Worm (Caenorhabditis elegans) whole organism, early embryonic: ENCODE measurements around the gene F46H5.5.

Experiments used
- B0310.2 ChIP-seq: sonication (generic microtip); optimal IDR thresholded peaks from 2 replicates; lab custom pipeline; 2016; ENCODE audit warnings: mild to moderate bottlenecking, missing genetic modification characterization, missing compliant biosample characterization
- aly-1 ChIP-seq: sonication (generic microtip); optimal IDR thresholded peaks from 2 replicates; lab custom pipeline; 2016; ENCODE audit warnings: missing genetic modification characterization, missing compliant biosample characterization
- ama-1 ChIP-seq: fragments of 150-350 bp; optimal IDR thresholded peaks from 2 replicates; lab custom pipeline; 2014
- ceh-36 ChIP-seq: sonication (generic microtip); optimal IDR thresholded peaks from 2 replicates; lab custom pipeline; 2016; ENCODE audit warnings: missing genetic modification characterization, inconsistent platforms, missing compliant biosample characterization
- flt-1 ChIP-seq: fragments of 200-800 bp; sonication (Bioruptor generic); IDR thresholded peaks from 2 replicates; pipeline ENCODE4 v1.3.6; 2022; ENCODE audit warnings: missing genetic modification characterization, missing compliant biosample characterization
- hmbx-1 ChIP-seq: sonication (generic microtip); optimal IDR thresholded peaks from 2 replicates; lab custom pipeline; 2016; ENCODE audit warnings: mild to moderate bottlenecking, missing genetic modification characterization, missing compliant biosample characterization
- hmg-4 ChIP-seq: fragments of 200-800 bp; sonication (Bioruptor generic); optimal IDR thresholded peaks from 2 replicates; lab custom pipeline; 2018; ENCODE audit warnings: mild to moderate bottlenecking, missing genetic modification characterization, missing compliant biosample characterization
- hnd-1 ChIP-seq: sonication (generic microtip); optimal IDR thresholded peaks from 2 replicates; lab custom pipeline; 2016; ENCODE audit warnings: missing genetic modification characterization, missing compliant biosample characterization
- pes-1 ChIP-seq: fragments of 200-800 bp; sonication (Bioruptor generic); IDR thresholded peaks from 2 replicates; pipeline ENCODE4 v1.3.6; 2022; ENCODE audit warnings: missing genetic modification reagents, missing genetic modification characterization, missing compliant biosample characterization
- sea-1 ChIP-seq: fragments of 200-800 bp; sonication (Bioruptor generic); conservative IDR thresholded peaks from 2 replicates; pipeline ENCODE4 v1.3.6; 2022; ENCODE audit warnings: missing genetic modification characterization, missing compliant biosample characterization
- tbx-11 ChIP-seq: fragments of 200-800 bp; sonication (Bioruptor generic); IDR thresholded peaks from 2 replicates; pipeline ENCODE4 v1.3.6; 2022; ENCODE audit warnings: missing genetic modification characterization, missing compliant biosample characterization
- tra-4 ChIP-seq: sonication (generic microtip); optimal IDR thresholded peaks from 2 replicates; lab custom pipeline; 2017; ENCODE audit warnings: missing genetic modification characterization, missing compliant biosample characterization

DNA sequence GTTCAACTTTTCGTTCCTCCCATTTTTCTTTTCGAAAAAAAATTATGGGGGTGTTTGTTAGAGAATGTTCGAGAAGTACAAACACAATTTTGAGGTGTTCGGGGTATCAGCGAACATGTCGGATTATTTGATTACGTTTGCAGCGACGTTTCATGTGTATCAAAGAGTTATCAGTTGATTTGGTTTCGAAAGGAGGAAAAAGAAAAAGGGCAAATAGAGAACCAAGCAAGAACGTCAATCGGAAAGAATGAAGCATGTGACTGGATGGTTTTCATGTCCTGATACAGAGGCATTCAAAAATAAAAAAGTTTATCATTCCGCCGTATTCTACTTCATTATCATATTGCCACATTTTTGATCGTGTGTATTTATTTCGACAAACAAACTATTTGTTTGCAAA lies 12.0 kb downstream of the F46H5.5 start:
- TF ChIP-seq ama-1 (lab: Kevin White, UChicago) (no peak), pes-1 (GFP tag; lab: Robert Waterston, UW) (no peak), ceh-36 (tag; lab: Kevin White, UChicago) (no peak), hnd-1 (tag; lab: Kevin White, UChicago) (no peak), flt-1 (no peak), B0310.2 (tag; lab: Kevin White, UChicago) (no peak), hmg-4 (no peak), tra-4 (tag; lab: Kevin White, UChicago) (no peak), aly-1 (tag; lab: Kevin White, UChicago) (no peak), sea-1 (GFP tag; lab: Robert Waterston, UW) (no peak), tbx-11 (GFP tag; lab: Robert Waterston, UW) (no peak), hmbx-1 (tag; lab: Kevin White, UChicago) (no peak)
